Worm (Caenorhabditis elegans) whole organism, L4 larva: ENCODE results near the gene T14A8.2.

Experiments used
- F37D6.2 ChIP-seq: sonication (generic microtip); optimal IDR thresholded peaks from 2 replicates; lab custom pipeline; 2016; ENCODE audit warnings: mild to moderate bottlenecking, missing genetic modification characterization, missing compliant biosample characterization
- F49E8.2 ChIP-seq: sonication (generic microtip); optimal IDR thresholded peaks from 2 replicates; lab custom pipeline; 2016; ENCODE audit warnings: missing compliant biosample characterization, mild to moderate bottlenecking, missing genetic modification characterization, borderline replicate concordance
- R02D3.7 ChIP-seq: fragments of 150-350 bp; sonication (generic microtip); optimal IDR thresholded peaks from 3 replicates; lab custom pipeline; 2014; ENCODE audit warnings: missing biosample characterization, missing genetic modification characterization
- T20F7.1 ChIP-seq: fragments of 200-800 bp; sonication (Bioruptor generic); optimal IDR thresholded peaks from 2 replicates; lab custom pipeline; 2018; ENCODE audit warnings: mild to moderate bottlenecking, missing genetic modification characterization, missing compliant biosample characterization
- T26A8.4 ChIP-seq: fragments of 200-800 bp; sonication (Bioruptor generic); IDR thresholded peaks from 2 replicates; pipeline ENCODE4 v1.3.6; 2022; ENCODE audit warnings: missing genetic modification characterization, missing compliant biosample characterization
- Y105C5A.15 ChIP-seq: fragments of 200-800 bp; sonication (Bioruptor generic); IDR thresholded peaks from 2 replicates; pipeline ENCODE4 v1.3.6; 2022; ENCODE audit warnings: missing genetic modification characterization, missing compliant biosample characterization
- Y5F2A.4 ChIP-seq: fragments of 200-800 bp; sonication (Bioruptor generic); optimal IDR thresholded peaks from 2 replicates; lab custom pipeline; 2018; ENCODE audit warnings: mild to moderate bottlenecking, missing genetic modification characterization, missing compliant biosample characterization
- ZK337.2 ChIP-seq: fragments of 200-800 bp; sonication (Bioruptor generic); IDR thresholded peaks from 2 replicates; pipeline ENCODE4 v1.3.6; 2022; ENCODE audit warnings: missing genetic modification reagents, missing genetic modification characterization, missing compliant biosample characterization
- arid-1 ChIP-seq: fragments of 200-800 bp; sonication (Bioruptor generic); conservative IDR thresholded peaks from 2 replicates; pipeline ENCODE4 v1.3.6; 2022; ENCODE audit warnings: missing genetic modification reagents, missing genetic modification characterization, missing compliant biosample characterization
- ceh-20 ChIP-seq: fragments of 200-800 bp; sonication (Bioruptor generic); IDR thresholded peaks from 2 replicates; pipeline ENCODE4 v1.3.6; 2022; ENCODE audit warnings: missing genetic modification reagents, missing genetic modification characterization, missing compliant biosample characterization
- ceh-82 ChIP-seq: sonication (generic microtip); optimal IDR thresholded peaks from 2 replicates; lab custom pipeline; 2017; ENCODE audit warnings: missing biosample characterization, missing genetic modification characterization
- cey-2 ChIP-seq: sonication (generic microtip); optimal IDR thresholded peaks from 3 replicates; lab custom pipeline; 2017; ENCODE audit warnings: missing genetic modification characterization, mild to moderate bottlenecking, missing compliant biosample characterization, antibody characterized with exemption, borderline replicate concordance; ENCODE audit not compliant: insufficient read depth
- ctbp-1 ChIP-seq: fragments of 200-800 bp; sonication (Bioruptor generic); IDR thresholded peaks from 2 replicates; pipeline ENCODE4 v1.3.6; 2022; ENCODE audit warnings: missing genetic modification reagents, missing genetic modification characterization, missing compliant biosample characterization
- daf-8 ChIP-seq: fragments of 200-800 bp; sonication (Bioruptor generic); IDR thresholded peaks from 2 replicates; pipeline ENCODE4 v1.3.6; 2022; ENCODE audit warnings: missing genetic modification characterization, missing compliant biosample characterization
- dmd-9 ChIP-seq: fragments of 200-800 bp; sonication (Bioruptor generic); IDR thresholded peaks from 2 replicates; pipeline ENCODE4 v1.3.6; 2022; ENCODE audit warnings: missing genetic modification reagents, missing genetic modification characterization, missing compliant biosample characterization
- dpl-1 ChIP-seq: fragments of 150-350 bp; optimal IDR thresholded peaks from 2 replicates; lab custom pipeline; 2014; ENCODE audit warnings: missing biosample characterization, missing genetic modification reagents, missing genetic modification characterization
- egl-43 ChIP-seq: fragments of 200-800 bp; sonication (Bioruptor generic); IDR thresholded peaks from 2 replicates; pipeline ENCODE4 v1.3.6; 2022; ENCODE audit warnings: missing genetic modification reagents, missing genetic modification characterization, missing compliant biosample characterization
- fkh-10 ChIP-seq: fragments of 150-350 bp; optimal IDR thresholded peaks from 2 replicates; lab custom pipeline; 2014; ENCODE audit warnings: missing biosample characterization, missing genetic modification reagents, missing genetic modification characterization
- fos-1 ChIP-seq: fragments of 150-350 bp; optimal IDR thresholded peaks from 2 replicates; lab custom pipeline; 2014; ENCODE audit warnings: missing biosample characterization, missing genetic modification characterization
- hif-1 ChIP-seq, 2 experiments: sonication (generic microtip); optimal IDR thresholded peaks; 2 replicates each; lab custom pipeline; 2016 to 2017; ENCODE audit warnings: missing compliant biosample characterization in 2 of 2, missing genetic modification characterization in 2 of 2, missing genetic modification reagents in 2 of 2, missing genotype in 2 of 2, mild to moderate bottlenecking in 1 of 2
- lin-1 ChIP-seq: fragments of 200-800 bp; sonication (Bioruptor generic); IDR thresholded peaks from 2 replicates; pipeline ENCODE4 v1.3.6; 2022; ENCODE audit warnings: missing genetic modification reagents, missing genetic modification characterization, missing compliant biosample characterization
- lin-13 ChIP-seq: fragments of 150-350 bp; optimal IDR thresholded peaks from 2 replicates; lab custom pipeline; 2014; ENCODE audit warnings: missing biosample characterization, missing genetic modification reagents, missing genetic modification characterization
- lin-15B ChIP-seq: fragments of 150-350 bp; sonication (generic microtip); optimal IDR thresholded peaks from 3 replicates; lab custom pipeline; 2014; ENCODE audit warnings: missing biosample characterization, missing genetic modification characterization
- lin-39 ChIP-seq: fragments of 150-350 bp; optimal IDR thresholded peaks from 2 replicates; lab custom pipeline; 2014; ENCODE audit warnings: missing biosample characterization, missing genetic modification reagents, missing genetic modification characterization
- lsy-2 ChIP-seq, 2 experiments: fragments of 150-350 bp in 1 of 2; sonication (generic microtip) in 1 of 2; optimal IDR thresholded peaks; 2 replicates each; lab custom pipeline; 2014 to 2017; ENCODE audit warnings: missing biosample characterization in 2 of 2, missing genetic modification characterization in 2 of 2
- madf-5 ChIP-seq, 2 experiments: fragments of 200-800 bp; sonication (Bioruptor generic); IDR thresholded peaks; 2 replicates each; pipeline ENCODE4 v1.3.6; 2022; ENCODE audit warnings: missing compliant biosample characterization in 2 of 2, missing genetic modification characterization in 2 of 2
- mes-2 ChIP-seq: sonication (generic microtip); optimal IDR thresholded peaks from 2 replicates; lab custom pipeline; 2016; ENCODE audit warnings: missing genotype, mild to moderate bottlenecking, missing genetic modification characterization, missing compliant biosample characterization; ENCODE audit not compliant: poor library complexity, severe bottlenecking
- mxl-2 ChIP-seq: fragments of 200-800 bp; sonication (Bioruptor generic); conservative IDR thresholded peaks from 2 replicates; pipeline ENCODE4 v1.3.6; 2022; ENCODE audit warnings: missing genetic modification reagents, missing genetic modification characterization, missing compliant biosample characterization
- nhr-11 ChIP-seq: fragments of 150-350 bp; optimal IDR thresholded peaks from 2 replicates; lab custom pipeline; 2014; ENCODE audit warnings: missing biosample characterization, missing genetic modification characterization
- nhr-111 ChIP-seq: fragments of 200-800 bp; sonication (Bioruptor generic); optimal IDR thresholded peaks from 2 replicates; lab custom pipeline; 2018; ENCODE audit warnings: mild to moderate bottlenecking, missing genetic modification characterization, missing compliant biosample characterization
- nhr-42 ChIP-seq: fragments of 200-800 bp; sonication (Bioruptor generic); IDR thresholded peaks from 2 replicates; pipeline ENCODE4 v1.3.6; 2022; ENCODE audit warnings: missing genetic modification characterization, missing compliant biosample characterization
- nhr-76 ChIP-seq: fragments of 150-350 bp; optimal IDR thresholded peaks from 2 replicates; lab custom pipeline; 2014; ENCODE audit warnings: missing biosample characterization, missing genetic modification characterization
- pha-4 ChIP-seq, 2 experiments: fragments of 150-350 bp in 1 of 2; fragments of 200-800 bp in 1 of 2; sonication (Bioruptor generic) in 1 of 2; IDR thresholded peaks in 1 of 2; optimal IDR thresholded peaks in 1 of 2; 2 replicates each; pipeline versions ENCODE4 v1.3.6 to Lab custom; 2014 to 2022; ENCODE audit warnings: missing genetic modification characterization in 2 of 2, missing genetic modification reagents in 2 of 2, missing biosample characterization in 1 of 2, missing compliant biosample characterization in 1 of 2
- rbr-2 ChIP-seq: sonication (generic microtip); optimal IDR thresholded peaks from 2 replicates; lab custom pipeline; 2016; ENCODE audit warnings: missing genotype, missing genetic modification characterization, missing compliant biosample characterization
- sdz-12 ChIP-seq: fragments of 200-800 bp; sonication (Bioruptor generic); optimal IDR thresholded peaks from 2 replicates; lab custom pipeline; 2018; ENCODE audit warnings: mild to moderate bottlenecking, missing genetic modification characterization, missing compliant biosample characterization
- skn-1 ChIP-seq: fragments of 150-350 bp; optimal IDR thresholded peaks from 2 replicates; lab custom pipeline; 2014; ENCODE audit warnings: missing biosample characterization, missing genetic modification characterization
- snpc-1.2 ChIP-seq: fragments of 200-800 bp; sonication (Bioruptor generic); IDR thresholded peaks from 2 replicates; pipeline ENCODE4 v1.3.6; 2022; ENCODE audit warnings: missing genetic modification reagents, missing genetic modification characterization, missing compliant biosample characterization
- spr-1 ChIP-seq: sonication (generic microtip); optimal IDR thresholded peaks from 2 replicates; lab custom pipeline; 2016; ENCODE audit warnings: mild to moderate bottlenecking, missing genetic modification characterization, missing compliant biosample characterization
- spr-3 ChIP-seq: fragments of 200-800 bp; sonication (Bioruptor generic); optimal IDR thresholded peaks from 2 replicates; lab custom pipeline; 2018; ENCODE audit warnings: mild to moderate bottlenecking, missing genetic modification characterization, missing compliant biosample characterization
- tra-1 ChIP-seq: fragments of 200-800 bp; sonication (Bioruptor generic); IDR thresholded peaks from 2 replicates; pipeline ENCODE4 v1.3.6; 2022; ENCODE audit warnings: missing genetic modification reagents, missing genetic modification characterization, missing compliant biosample characterization
- unc-130 ChIP-seq: sonication (generic microtip); optimal IDR thresholded peaks from 2 replicates; lab custom pipeline; 2016; ENCODE audit warnings: missing genetic modification reagents, missing genetic modification characterization, missing compliant biosample characterization
- unc-39 ChIP-seq: sonication (generic microtip); optimal IDR thresholded peaks from 2 replicates; lab custom pipeline; 2017; ENCODE audit warnings: missing biosample characterization, missing genetic modification characterization
- unc-62 ChIP-seq, 3 experiments: fragments of 150-350 bp in 1 of 3; sonication (generic microtip); optimal IDR thresholded peaks in 2 of 3; peaks in 1 of 3; 1 replicate in 1 of 3; 2 replicates in 2 of 3; lab custom pipeline; 2014 to 2017; ENCODE audit warnings: missing biosample characterization in 3 of 3, missing genetic modification characterization in 3 of 3, missing genetic modification reagents in 3 of 3, missing genotype in 1 of 3
- zag-1 ChIP-seq: fragments of 150-350 bp; optimal IDR thresholded peaks from 2 replicates; lab custom pipeline; 2014; ENCODE audit warnings: missing biosample characterization, missing genetic modification characterization
- zfp-3 ChIP-seq: fragments of 200-800 bp; sonication (Bioruptor generic); conservative IDR thresholded peaks from 2 replicates; pipeline ENCODE4 v1.3.6; 2022; ENCODE audit warnings: missing genetic modification reagents, missing genetic modification characterization, missing compliant biosample characterization
- zip-11 ChIP-seq: fragments of 200-800 bp; sonication (Bioruptor generic); IDR thresholded peaks from 2 replicates; pipeline ENCODE4 v1.3.6; 2022; ENCODE audit warnings: missing genetic modification characterization, missing compliant biosample characterization
- ztf-11 ChIP-seq: fragments of 150-350 bp; optimal IDR thresholded peaks from 2 replicates; lab custom pipeline; 2014; ENCODE audit warnings: missing biosample characterization, missing genetic modification characterization
- ztf-7 ChIP-seq: fragments of 150-350 bp; optimal IDR thresholded peaks from 2 replicates; lab custom pipeline; 2014; ENCODE audit warnings: missing biosample characterization, missing genetic modification characterization

The T14A8.2 gene

ce11 chrIV:7790801-7791588 is 31.4 kb downstream of the T14A8.2 start, which contains the start of gene rsp-6 (continued):
- TF ChIP-seq spr-1 (tag; lab: Kevin White, UChicago) = no peak
- no peak for TF ChIP-seq Y5F2A.4 (GFP tag; lab: Kevin White, UChicago)
- TF ChIP-seq ztf-11 (tag; lab: Kevin White, UChicago) = no peak
- TF ChIP-seq spr-3 (GFP tag; lab: Kevin White, UChicago) = no peak
- no peak for TF ChIP-seq fos-1 (tag; lab: Kevin White, UChicago)
- TF ChIP-seq T20F7.1 (GFP tag; lab: Kevin White, UChicago) = peak; percentile 81
- TF ChIP-seq lin-39 (tag; lab: Kevin White, UChicago) = no peak
- no peak for TF ChIP-seq ceh-20 (GFP tag; lab: Robert Waterston, UW)
- TF ChIP-seq nhr-111 (GFP tag; lab: Kevin White, UChicago) = no peak
- no peak for TF ChIP-seq lin-1 (GFP tag; lab: Robert Waterston, UW)
- TF ChIP-seq nhr-42 (GFP tag; lab: Robert Waterston, UW) = no peak
- 0 out of 2 replicates have a peak, but pooled peaks have one; percentile 51 for TF ChIP-seq Y105C5A.15 (GFP tag; lab: Robert Waterston, UW)
- no peak for TF ChIP-seq F49E8.2 (tag; lab: Kevin White, UChicago)
- peak; percentile 69 for TF ChIP-seq arid-1 (GFP tag; lab: Robert Waterston, UW)
- TF ChIP-seq ZK337.2 (GFP tag; lab: Robert Waterston, UW) = no peak
- TF ChIP-seq dpl-1 (GFP tag; lab: Kevin White, UChicago) = peak; percentile 92
- TF ChIP-seq nhr-11 (tag; lab: Kevin White, UChicago) = peak; percentile 78
- no peak for TF ChIP-seq mxl-2 (GFP tag; lab: Robert Waterston, UW)
- TF ChIP-seq ceh-82 (tag; lab: Kevin White, UChicago) = no peak
- no peak for TF ChIP-seq zag-1 (tag; lab: Kevin White, UChicago)
- TF ChIP-seq madf-5 (GFP tag; IDR thresholded peaks at IDR 0.05; lab: Robert Waterston, UW) = no peak
- peak; percentile 33 for TF ChIP-seq F37D6.2 (tag; lab: Kevin White, UChicago)
- peak; percentile 41; the same call in 1 of the 2 replicates for TF ChIP-seq ctbp-1 (GFP tag; lab: Robert Waterston, UW)
- peak; percentile 50 for TF ChIP-seq fkh-10 (GFP tag; lab: Kevin White, UChicago)
- no peak for TF ChIP-seq sdz-12 (GFP tag; lab: Kevin White, UChicago)
- no peak for TF ChIP-seq egl-43
- TF ChIP-seq unc-62 (GFP tag; optimal IDR thresholded peaks at IDR 0.05 in 1 of 2; lab: Kevin White, UChicago) = peak in 1 of 2 experiments; percentile 17
- no peak for TF ChIP-seq unc-62 (tag; optimal IDR thresholded peaks at IDR 0.05; lab: Kevin White, UChicago)
- peak; percentile 61 for TF ChIP-seq pha-4 (GFP tag; IDR thresholded peaks at IDR 0.05; lab: Robert Waterston, UW)
- peak; percentile 43 for TF ChIP-seq pha-4 (tag; optimal IDR thresholded peaks at IDR 0.05; lab: Kevin White, UChicago)
- TF ChIP-seq snpc-1.2 (GFP tag; lab: Robert Waterston, UW) = 0 out of 2 replicates have a peak, but pooled peaks have one; percentile 14
- TF ChIP-seq zfp-3 (GFP tag; lab: Robert Waterston, UW) = 0 out of 2 replicates have a peak, but pooled peaks have one; percentile 33
- no peak for TF ChIP-seq nhr-76 (tag; lab: Kevin White, UChicago)
- TF ChIP-seq hif-1 (tag; optimal IDR thresholded peaks at IDR 0.05; lab: Kevin White, UChicago) = peak in 1 of 2 experiments; percentile 75
- no peak for TF ChIP-seq cey-2 (tag; lab: Kevin White, UChicago)
- TF ChIP-seq tra-1 (GFP tag; lab: Robert Waterston, UW) = no peak
- peak; percentile 74 for TF ChIP-seq unc-130 (GFP tag; lab: Kevin White, UChicago)
- TF ChIP-seq dmd-9 (GFP tag; lab: Robert Waterston, UW) = no peak
- TF ChIP-seq lsy-2 (tag; optimal IDR thresholded peaks at IDR 0.05; lab: Kevin White, UChicago) = peak; percentile 97 to 99
- TF ChIP-seq daf-8 (GFP tag; lab: Robert Waterston, UW) = no peak
- no peak for TF ChIP-seq R02D3.7 (tag; lab: Kevin White, UChicago)
- TF ChIP-seq unc-39 = no peak
- TF ChIP-seq lin-15B (tag; lab: Kevin White, UChicago) = peak; percentile 51
- TF ChIP-seq skn-1 (tag; lab: Kevin White, UChicago) = no peak
- TF ChIP-seq lin-13 (GFP tag; lab: Kevin White, UChicago) = peak; percentile 75
- 0 out of 2 replicates have a peak, but pooled peaks have one; percentile 11 for TF ChIP-seq zip-11
- peak; percentile 85 for TF ChIP-seq rbr-2 (tag; lab: Kevin White, UChicago)
- TF ChIP-seq T26A8.4 (GFP tag; lab: Robert Waterston, UW) = peak; percentile 69
- TF ChIP-seq mes-2 (tag; lab: Kevin White, UChicago) = peak; percentile 90
- TF ChIP-seq ztf-7 (tag; lab: Kevin White, UChicago) = no peak
